2 worm cellular contexts compared by ENCODE assay signal in the genomic region with DNA sequence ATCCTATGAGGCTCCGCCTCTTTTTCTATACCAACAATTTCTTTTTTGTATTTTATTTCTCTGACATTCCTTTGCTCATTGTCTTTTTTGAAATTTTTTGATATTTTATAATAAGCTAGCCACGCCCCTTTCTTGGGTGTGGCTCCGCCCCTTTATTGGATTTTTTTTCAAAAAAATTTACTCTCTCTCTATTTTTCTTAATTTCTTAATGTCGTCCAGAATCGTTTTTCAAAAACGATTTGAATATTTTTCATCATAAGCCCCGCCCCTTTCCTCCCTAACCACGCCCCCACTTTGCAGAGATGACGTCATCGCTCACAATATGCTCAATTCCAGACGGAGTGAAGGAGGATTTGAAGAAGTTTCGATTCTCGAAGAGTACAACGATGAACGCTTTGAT.
TF ChIP-seq lines count a peak whose summit lies in the region.

A gene (plus strand): TSS at position 301 of the 400 bp plus-strand sequence.

TF ChIP-seq in whole organism, L1 larva, 84 proteins besides CTCF, POLR2A, EP300 and RAD21:
- no peak for TF ChIP-seq xbp-1 (tag; optimal IDR thresholded peaks at IDR 0.05; lab: Kevin White, UChicago)
- TF ChIP-seq nhr-85 (tag; lab: Kevin White, UChicago), result peak; percentile 12

TF ChIP-seq in whole organism, mixed stage, embryonic, 35 proteins besides CTCF, POLR2A, EP300 and RAD21:
- peak; percentile 30 for TF ChIP-seq zip-8 (tag; optimal IDR thresholded peaks at IDR 0.05; lab: Kevin White, UChicago)
- TF ChIP-seq ceh-83 (GFP tag; optimal IDR thresholded peaks at IDR 0.05; lab: Kevin White, UChicago), result no peak
